Worm (Caenorhabditis elegans) whole organism, late embryonic: Measurements from ENCODE around the gene F26D2.14.

Source experiments
- C38D4.7 ChIP-seq: fragments of 200-800 bp; sonication (Bioruptor generic); optimal IDR thresholded peaks from 2 replicates; lab custom pipeline; 2018; ENCODE audit warnings: mild to moderate bottlenecking, missing genetic modification characterization, moderate library complexity, missing compliant biosample characterization
- K02D7.2 ChIP-seq: sonication (generic microtip); optimal IDR thresholded peaks from 2 replicates; lab custom pipeline; 2017; ENCODE audit warnings: mild to moderate bottlenecking, missing genetic modification characterization, missing compliant biosample characterization
- Y22D7AL.16 ChIP-seq: sonication (generic microtip); optimal IDR thresholded peaks from 2 replicates; lab custom pipeline; 2016; ENCODE audit warnings: missing genetic modification characterization, missing compliant biosample characterization
- ceh-14 ChIP-seq: sonication (generic microtip); optimal IDR thresholded peaks from 2 replicates; lab custom pipeline; 2016; ENCODE audit warnings: missing genotype, missing genetic modification characterization, missing compliant biosample characterization
- ceh-19 ChIP-seq: fragments of 200-800 bp; sonication (Bioruptor generic); optimal IDR thresholded peaks from 2 replicates; lab custom pipeline; 2018; ENCODE audit warnings: mild to moderate bottlenecking, missing genetic modification characterization, missing compliant biosample characterization
- ceh-2 ChIP-seq: sonication (generic microtip); optimal IDR thresholded peaks from 2 replicates; lab custom pipeline; 2016; ENCODE audit warnings: missing genotype, missing genetic modification characterization, missing compliant biosample characterization
- ceh-22 ChIP-seq: sonication (generic microtip); optimal IDR thresholded peaks from 2 replicates; lab custom pipeline; 2017; ENCODE audit warnings: missing biosample characterization, missing genetic modification characterization
- ceh-30 ChIP-seq: fragments of 150-350 bp; optimal IDR thresholded peaks from 2 replicates; lab custom pipeline; 2014; ENCODE audit warnings: missing biosample characterization, missing genetic modification characterization
- ceh-34 ChIP-seq: sonication (generic microtip); optimal IDR thresholded peaks from 2 replicates; lab custom pipeline; 2016; ENCODE audit warnings: mild to moderate bottlenecking, missing genetic modification characterization, missing compliant biosample characterization
- ceh-45 ChIP-seq: fragments of 200-800 bp; sonication (Bioruptor generic); IDR thresholded peaks from 2 replicates; pipeline ENCODE4 v1.3.6; 2022; ENCODE audit warnings: missing genetic modification reagents, missing genetic modification characterization, missing compliant biosample characterization
- ceh-6 ChIP-seq: fragments of 200-800 bp; sonication (Bioruptor generic); optimal IDR thresholded peaks from 2 replicates; lab custom pipeline; 2018; ENCODE audit warnings: mild to moderate bottlenecking, missing genetic modification characterization, missing compliant biosample characterization
- che-1 ChIP-seq: sonication (generic microtip); optimal IDR thresholded peaks from 2 replicates; lab custom pipeline; 2016; ENCODE audit warnings: mild to moderate bottlenecking, missing genetic modification characterization, missing compliant biosample characterization
- dmd-4 ChIP-seq: sonication (generic microtip); optimal IDR thresholded peaks from 2 replicates; lab custom pipeline; 2016; ENCODE audit warnings: borderline replicate concordance, missing genetic modification characterization, missing compliant biosample characterization
- dve-1 ChIP-seq: sonication (generic microtip); optimal IDR thresholded peaks from 2 replicates; lab custom pipeline; 2017; ENCODE audit warnings: antibody characterized with exemption, mild to moderate bottlenecking, missing genetic modification characterization, missing compliant biosample characterization
- elt-2 ChIP-seq: sonication (generic microtip); optimal IDR thresholded peaks from 2 replicates; lab custom pipeline; 2016; ENCODE audit warnings: missing genetic modification reagents, missing genetic modification characterization, missing compliant biosample characterization
- ets-4 ChIP-seq: sonication (generic microtip); optimal IDR thresholded peaks from 2 replicates; lab custom pipeline; 2016; ENCODE audit warnings: missing genetic modification characterization, missing compliant biosample characterization
- fkh-10 ChIP-seq: fragments of 150-350 bp; optimal IDR thresholded peaks from 2 replicates; lab custom pipeline; 2014; ENCODE audit warnings: missing biosample characterization, missing genetic modification reagents, missing genetic modification characterization
- gmeb-2 ChIP-seq: sonication (generic microtip); optimal IDR thresholded peaks from 2 replicates; lab custom pipeline; 2016; ENCODE audit warnings: missing genetic modification characterization, inconsistent platforms, missing compliant biosample characterization
- hlh-30 ChIP-seq: sonication (generic microtip); optimal IDR thresholded peaks from 2 replicates; lab custom pipeline; 2017; ENCODE audit warnings: antibody characterized with exemption, missing genetic modification characterization, missing compliant biosample characterization; ENCODE audit not compliant: insufficient read depth
- hlh-6 ChIP-seq: sonication (generic microtip); optimal IDR thresholded peaks from 2 replicates; lab custom pipeline; 2016; ENCODE audit warnings: missing genotype, missing genetic modification characterization, missing compliant biosample characterization
- hlh-8 ChIP-seq: sonication (generic microtip); optimal IDR thresholded peaks from 2 replicates; lab custom pipeline; 2016; ENCODE audit warnings: missing genotype, missing genetic modification characterization, missing compliant biosample characterization
- lim-6 ChIP-seq: sonication (generic microtip); optimal IDR thresholded peaks from 2 replicates; lab custom pipeline; 2016; ENCODE audit warnings: missing genetic modification characterization, missing compliant biosample characterization
- lin-11 ChIP-seq: fragments of 200-800 bp; sonication (Bioruptor generic); optimal IDR thresholded peaks from 2 replicates; lab custom pipeline; 2018; ENCODE audit warnings: mild to moderate bottlenecking, missing genetic modification characterization, missing compliant biosample characterization
- nfya-1 ChIP-seq: sonication (generic microtip); optimal IDR thresholded peaks from 2 replicates; lab custom pipeline; 2017; ENCODE audit warnings: missing genetic modification characterization, mild to moderate bottlenecking, missing compliant biosample characterization, antibody characterized with exemption, moderate library complexity
- nhr-11 ChIP-seq: fragments of 150-350 bp; optimal IDR thresholded peaks from 2 replicates; lab custom pipeline; 2014; ENCODE audit warnings: missing biosample characterization, missing genetic modification characterization
- nhr-232 ChIP-seq: sonication (generic microtip); optimal IDR thresholded peaks from 2 replicates; lab custom pipeline; 2016; ENCODE audit warnings: missing genetic modification characterization, missing compliant biosample characterization
- npax-4 ChIP-seq: sonication (generic microtip); optimal IDR thresholded peaks from 2 replicates; lab custom pipeline; 2016; ENCODE audit warnings: missing genetic modification characterization, missing compliant biosample characterization
- odd-2 ChIP-seq: sonication (generic microtip); optimal IDR thresholded peaks from 2 replicates; lab custom pipeline; 2017; ENCODE audit warnings: antibody characterized with exemption, mild to moderate bottlenecking, missing genetic modification characterization, missing compliant biosample characterization
- pag-3 ChIP-seq: sonication (generic microtip); optimal IDR thresholded peaks from 2 replicates; lab custom pipeline; 2016; ENCODE audit warnings: missing compliant biosample characterization, missing genetic modification characterization, borderline replicate concordance
- pat-9 ChIP-seq: fragments of 200-800 bp; sonication (Bioruptor generic); optimal IDR thresholded peaks from 2 replicates; lab custom pipeline; 2018; ENCODE audit warnings: mild to moderate bottlenecking, missing genetic modification characterization, moderate library complexity, missing compliant biosample characterization
- pax-1 ChIP-seq: fragments of 150-350 bp; optimal IDR thresholded peaks from 2 replicates; lab custom pipeline; 2014; ENCODE audit warnings: missing biosample characterization, missing genetic modification characterization
- ref-2 ChIP-seq: sonication (generic microtip); optimal IDR thresholded peaks from 2 replicates; lab custom pipeline; 2016; ENCODE audit warnings: missing genetic modification characterization, missing compliant biosample characterization
- rnt-1 ChIP-seq: sonication (generic microtip); optimal IDR thresholded peaks from 2 replicates; lab custom pipeline; 2016; ENCODE audit warnings: missing genetic modification characterization, missing compliant biosample characterization
- sdc-2 ChIP-seq: sonication (generic microtip); optimal IDR thresholded peaks from 2 replicates; lab custom pipeline; 2016; ENCODE audit warnings: missing genotype, missing genetic modification characterization, missing compliant biosample characterization
- sox-2 ChIP-seq: fragments of 200-800 bp; sonication (Bioruptor generic); IDR thresholded peaks from 2 replicates; pipeline ENCODE4 v1.3.6; 2022; ENCODE audit warnings: missing genetic modification reagents, missing genetic modification characterization, missing compliant biosample characterization
- tbx-2 ChIP-seq: sonication (generic microtip); optimal IDR thresholded peaks from 2 replicates; lab custom pipeline; 2016; ENCODE audit warnings: missing genetic modification characterization, missing compliant biosample characterization
- ttx-3 ChIP-seq: sonication (generic microtip); optimal IDR thresholded peaks from 2 replicates; lab custom pipeline; 2016; ENCODE audit warnings: missing genetic modification reagents, missing genetic modification characterization, missing compliant biosample characterization
- unc-3 ChIP-seq, 2 experiments: fragments of 200-800 bp in 1 of 2; sonication (Bioruptor generic) in 1 of 2; sonication (generic microtip) in 1 of 2; conservative IDR thresholded peaks in 1 of 2; optimal IDR thresholded peaks in 1 of 2; 2 replicates each; pipeline versions ENCODE4 v1.3.6 to Lab custom; 2016 to 2022; ENCODE audit warnings: missing compliant biosample characterization in 2 of 2, missing genetic modification characterization in 2 of 2, missing genetic modification reagents in 1 of 2
- unc-42 ChIP-seq: sonication (generic microtip); optimal IDR thresholded peaks from 2 replicates; lab custom pipeline; 2016; ENCODE audit warnings: missing genotype, missing genetic modification characterization, missing compliant biosample characterization
- unc-86 ChIP-seq: sonication (generic microtip); optimal IDR thresholded peaks from 2 replicates; lab custom pipeline; 2016; ENCODE audit warnings: missing genetic modification characterization, missing compliant biosample characterization
- zip-5 ChIP-seq: sonication (generic microtip); optimal IDR thresholded peaks from 2 replicates; lab custom pipeline; 2016; ENCODE audit warnings: missing genetic modification characterization, missing compliant biosample characterization
- ztf-16 ChIP-seq: sonication (generic microtip); optimal IDR thresholded peaks from 2 replicates; lab custom pipeline; 2017; ENCODE audit warnings: missing genetic modification characterization, missing compliant biosample characterization

F26D2.14 gene

DNA sequence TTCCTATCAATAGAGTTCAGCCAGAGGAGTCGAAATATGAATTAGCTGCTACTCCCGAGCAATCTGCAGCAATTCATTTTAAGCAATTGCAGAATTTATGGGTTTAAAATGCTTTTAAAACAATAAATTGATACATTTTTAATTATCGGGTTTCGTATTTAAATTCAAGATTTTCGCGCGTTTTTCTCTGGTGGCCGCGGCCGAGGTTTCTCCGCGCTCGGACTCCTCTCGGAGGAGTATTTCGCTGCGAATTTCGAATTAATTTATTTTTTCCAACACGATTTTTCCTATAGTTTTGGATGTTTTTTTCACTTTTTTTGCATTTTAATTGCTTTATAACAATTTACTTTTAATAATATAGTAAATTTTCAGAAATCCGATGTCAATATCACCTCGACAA lies 34.1 kb upstream of the F26D2.14 start, which contains the start of gene F13A7.14 (continued):
- TF ChIP-seq hlh-8 (tag; lab: Kevin White, UChicago) (peak; percentile 64), ceh-19 (GFP tag; lab: Kevin White, UChicago) (no peak), ets-4 (tag; lab: Kevin White, UChicago) (peak; percentile 92), nhr-232 (no peak), nfya-1 (tag; lab: Kevin White, UChicago) (peak; percentile 31), ttx-3 (tag; lab: Kevin White, UChicago) (no peak), unc-86 (tag; lab: Kevin White, UChicago) (no peak), ref-2 (tag; lab: Kevin White, UChicago) (peak; percentile 86), unc-42 (tag; lab: Kevin White, UChicago) (peak; percentile 56), ceh-45 (GFP tag; lab: Robert Waterston, UW) (no peak), sox-2 (GFP tag; lab: Robert Waterston, UW) (no peak), ceh-14 (tag; lab: Kevin White, UChicago) (peak; percentile 80), zip-5 (tag; lab: Kevin White, UChicago) (peak; percentile 82), ceh-30 (no peak), lim-6 (peak; percentile 60), ceh-22 (no peak), npax-4 (tag; lab: Kevin White, UChicago) (no peak)

DNA sequence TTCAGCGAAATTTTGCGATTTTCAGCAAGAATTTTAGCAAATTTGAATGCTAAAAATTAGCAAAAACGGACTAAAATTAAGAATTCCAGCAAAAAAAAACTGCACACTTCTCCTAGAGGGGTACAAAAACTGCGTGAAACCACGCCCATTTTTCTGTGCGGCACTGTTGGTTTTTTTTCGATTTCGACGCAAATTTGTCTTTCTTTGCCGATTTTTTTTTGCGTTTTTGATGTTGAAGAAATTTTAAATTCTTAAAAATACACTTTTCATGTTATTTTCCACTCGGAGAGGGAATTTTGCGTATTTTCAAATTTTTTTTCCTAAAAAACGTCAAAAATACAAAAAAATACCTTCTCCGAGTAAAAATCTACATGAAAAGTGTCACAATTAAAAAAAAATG lies 31.7 kb upstream of the F26D2.14 start, which contains the start of gene syp-1:
Gene syp-1 (plus strand): TSS at position 301 of the 400 bp plus-strand sequence.
- no peak for TF ChIP-seq C38D4.7 (GFP tag; lab: Kevin White, UChicago)
- TF ChIP-seq nhr-11: no peak
- no peak for TF ChIP-seq unc-86 (tag; lab: Kevin White, UChicago)
- TF ChIP-seq ceh-30: no peak
- TF ChIP-seq dve-1: no peak
- TF ChIP-seq elt-2 (tag; lab: Kevin White, UChicago): no peak
- no peak for TF ChIP-seq unc-3 (GFP tag; conservative IDR thresholded peaks at IDR 0.05; lab: Robert Waterston, UW)
- TF ChIP-seq unc-3 (tag; optimal IDR thresholded peaks at IDR 0.05; lab: Kevin White, UChicago): no peak
- no peak for TF ChIP-seq ceh-2 (tag; lab: Kevin White, UChicago)
- no peak for TF ChIP-seq lin-11 (tag; lab: Kevin White, UChicago)
- TF ChIP-seq fkh-10 (GFP tag; lab: Kevin White, UChicago): no peak

- TF ChIP-seq sdc-2 (tag; lab: Kevin White, UChicago): no peak
- TF ChIP-seq rnt-1: no peak
- no peak for TF ChIP-seq ceh-6 (GFP tag; lab: Kevin White, UChicago)
- no peak for TF ChIP-seq K02D7.2 (tag; lab: Kevin White, UChicago)
- no peak for TF ChIP-seq nhr-11
- no peak for TF ChIP-seq ceh-34
- no peak for TF ChIP-seq odd-2 (tag; lab: Kevin White, UChicago)
- TF ChIP-seq, all 69 proteins: peak for 0
Measured at ce11 chrV:16405366-16405765, 30.3 kb upstream of the F26D2.14 start.

DNA sequence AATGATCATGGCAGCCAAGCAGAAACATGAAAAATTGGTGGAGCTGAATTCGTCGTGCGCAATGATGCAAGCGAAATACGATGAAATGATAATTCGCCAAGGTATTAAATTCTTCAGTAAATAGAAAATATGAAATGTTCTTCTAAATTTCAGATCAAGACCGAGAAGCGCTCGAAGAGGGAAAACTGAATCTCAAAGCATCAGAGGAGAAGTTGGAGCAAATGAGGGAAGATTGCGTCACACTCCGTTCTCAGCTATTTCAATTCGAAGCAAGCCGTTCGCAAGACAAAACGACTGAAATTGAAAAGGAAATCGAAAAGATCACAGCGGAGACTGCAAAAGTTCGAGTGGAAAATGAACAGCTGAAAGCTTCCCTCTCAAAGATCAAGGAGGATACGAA lies 29.3 kb upstream of the F26D2.14 start:
- no peak for TF ChIP-seq hlh-30 (tag; lab: Kevin White, UChicago)
- TF ChIP-seq pat-9: no peak
- no peak for TF ChIP-seq ceh-22
- no peak for TF ChIP-seq lin-11 (tag; lab: Kevin White, UChicago)
- TF ChIP-seq ceh-6 (GFP tag; lab: Kevin White, UChicago): no peak
- no peak for TF ChIP-seq rnt-1
- TF ChIP-seq che-1 (tag; lab: Kevin White, UChicago): no peak
- no peak for TF ChIP-seq pax-1 (tag; lab: Kevin White, UChicago)
- no peak for TF ChIP-seq tbx-2 (tag; lab: Kevin White, UChicago)
- TF ChIP-seq K02D7.2 (tag; lab: Kevin White, UChicago): no peak
- no peak for TF ChIP-seq ttx-3 (tag; lab: Kevin White, UChicago)
- no peak for TF ChIP-seq hlh-6
- no peak for TF ChIP-seq dmd-4 (tag; lab: Kevin White, UChicago)
- no peak for TF ChIP-seq C38D4.7 (GFP tag; lab: Kevin White, UChicago)
- TF ChIP-seq elt-2 (tag; lab: Kevin White, UChicago): no peak
- TF ChIP-seq pag-3: no peak
- no peak for TF ChIP-seq Y22D7AL.16 (tag; lab: Kevin White, UChicago)
- no peak for TF ChIP-seq gmeb-2 (tag; lab: Kevin White, UChicago)
- no peak for TF ChIP-seq ztf-16 (tag; lab: Kevin White, UChicago)
